Fruit fly (Drosophila melanogaster): Measurements from ENCODE around the gene CG2604.
A peak's percentile ranks its signal among the peaks of the same experiment; 100 is the strongest.

The CG2604 gene

dm6 chr3R:5256462-5257146 is 33.4 kb upstream of the CG2604 start, which contains the start of the genes Enoph and Hph (continued):
- 0 out of 3 replicates have a peak, but pooled peaks have one; percentile 42 for TF ChIP-seq CG11695 (GFP tag; IDR thresholded peaks at IDR 0.05)
- TF ChIP-seq NK7.1 (GFP tag; optimal IDR thresholded peaks at IDR 0.05) = no peak
- TF ChIP-seq CG10321 (GFP tag; IDR thresholded peaks at IDR 0.05) = no peak
- TF ChIP-seq NFAT (GFP tag; IDR thresholded peaks at IDR 0.05) = peak; percentile 38; the same call in 1 of the 2 replicates
- TF ChIP-seq CG17385 (GFP tag; optimal IDR thresholded peaks at IDR 0.05) = peak; percentile 46
- TF ChIP-seq Antp (GFP tag; optimal IDR thresholded peaks at IDR 0.05) = peak; percentile 62
- no peak for TF ChIP-seq kni (GFP tag; optimal IDR thresholded peaks at IDR 0.05)
- TF ChIP-seq CG34422 (GFP tag; IDR thresholded peaks at IDR 0.05) = peak; percentile 52; the same call in 2 of the 3 replicates
- peak; percentile 54; the same call in 1 of the 2 replicates for TF ChIP-seq esg (GFP tag; conservative IDR thresholded peaks at IDR 0.05)
- peak; percentile 48 for TF ChIP-seq Dp (GFP tag; optimal IDR thresholded peaks at IDR 0.05)
- peak; percentile 94 for TF ChIP-seq CG15514 (GFP tag; optimal IDR thresholded peaks at IDR 0.05)
- TF ChIP-seq CG17359 (tag; optimal IDR thresholded peaks at IDR 0.05) = peak; percentile 58
- peak; percentile 27 for TF ChIP-seq Jarid2 (GFP tag; optimal IDR thresholded peaks at IDR 0.05)
- TF ChIP-seq Trl (optimal IDR thresholded peaks at IDR 0.05) = no peak
- TF ChIP-seq Trl (GFP tag; optimal IDR thresholded peaks at IDR 0.05) = peak; percentile 59
- TF ChIP-seq CG3838 (GFP tag; optimal IDR thresholded peaks at IDR 0.05) = no peak
- TF ChIP-seq otp (GFP tag; IDR thresholded peaks at IDR 0.05) = no peak
- TF ChIP-seq ham (GFP tag; IDR thresholded peaks at IDR 0.05) = no peak
- TF ChIP-seq emc (GFP tag; optimal IDR thresholded peaks at IDR 0.05) = no peak
- TF ChIP-seq unpg (GFP tag; optimal IDR thresholded peaks at IDR 0.05) = peak; percentile 46
- TF ChIP-seq YL-1 (GFP tag; optimal IDR thresholded peaks at IDR 0.05) = peak; percentile 15
- TF ChIP-seq gcm (GFP tag; optimal IDR thresholded peaks at IDR 0.05) = peak; percentile 41
- TF ChIP-seq ttk (GFP tag; IDR thresholded peaks at IDR 0.05) = no peak; the same call in 1 of the 2 replicates
- TF ChIP-seq sob (GFP tag; IDR thresholded peaks at IDR 0.05) = 0 out of 2 replicates have a peak, but pooled peaks have one; percentile 42
- TF ChIP-seq CG34376 (GFP tag; optimal IDR thresholded peaks at IDR 0.05) = no peak
- peak; percentile 70 for TF ChIP-seq CG9817 (tag; optimal IDR thresholded peaks at IDR 0.05)
- TF ChIP-seq CG9437 (GFP tag; optimal IDR thresholded peaks at IDR 0.05) = peak; percentile 61
- peak; percentile 78 for TF ChIP-seq Dbx (GFP tag; IDR thresholded peaks at IDR 0.05)
- TF ChIP-seq CG7963 (GFP tag; IDR thresholded peaks at IDR 0.05; ENCODE audit: partially characterized antibody) = peak; percentile 58; the same call in 2 of the 3 replicates
- TF ChIP-seq onecut (GFP tag; IDR thresholded peaks at IDR 0.05) = no peak
- TF ChIP-seq ftz-f1 (GFP tag; optimal IDR thresholded peaks at IDR 0.05) = no peak
- no peak for TF ChIP-seq CG2889 (GFP tag; IDR thresholded peaks at IDR 0.05)
- TF ChIP-seq CG13287 (GFP tag; IDR thresholded peaks at IDR 0.05; ENCODE audit: partially characterized antibody) = peak; percentile 81
- no peak for TF ChIP-seq CG12236 (GFP tag; optimal IDR thresholded peaks at IDR 0.05)
- TF ChIP-seq Ravus (GFP tag; IDR thresholded peaks at IDR 0.05) = no peak
- TF ChIP-seq odd (GFP tag; optimal IDR thresholded peaks at IDR 0.05) = no peak
- peak; percentile 81 for TF ChIP-seq hb (GFP tag; IDR thresholded peaks at IDR 0.05; ENCODE audit: partially characterized antibody)
- TF ChIP-seq nerfin-2 (GFP tag; IDR thresholded peaks at IDR 0.05; ENCODE audit: partially characterized antibody) = peak; percentile 68
- peak; percentile 15 for TF ChIP-seq CG6854 (GFP tag; optimal IDR thresholded peaks at IDR 0.05)
- peak; percentile 59 for TF ChIP-seq CG1602 (GFP tag; optimal IDR thresholded peaks at IDR 0.05)
- TF ChIP-seq CG17568 (GFP tag; optimal IDR thresholded peaks at IDR 0.05) = no peak
- TF ChIP-seq lab (GFP tag; optimal IDR thresholded peaks at IDR 0.05) = peak; percentile 62
- peak; percentile 65 for TF ChIP-seq az2 (GFP tag; optimal IDR thresholded peaks at IDR 0.05)
- TF ChIP-seq Dfd (GFP tag; optimal IDR thresholded peaks at IDR 0.05) = no peak
- no peak for TF ChIP-seq ara (GFP tag; IDR thresholded peaks at IDR 0.05)
- TF ChIP-seq bab2 (GFP tag; optimal IDR thresholded peaks at IDR 0.05) = peak; percentile 35
- peak; percentile 38 for TF ChIP-seq CG1233 (GFP tag; optimal IDR thresholded peaks at IDR 0.05)
- TF ChIP-seq Opbp (GFP tag; IDR thresholded peaks at IDR 0.05; ENCODE audit: partially characterized antibody) = peak; percentile 83
- peak; percentile 54 for TF ChIP-seq abd-A (tag; optimal IDR thresholded peaks at IDR 0.05)
